Fruit fly (Drosophila melanogaster) whole organism, embryonic: ENCODE measurements around the gene Mlp84B.

Source experiments
- Adf1 ChIP-seq: fragments of 200-800 bp; sonication (Bioruptor generic); IDR thresholded peaks from 2 replicates; pipeline ENCODE4 v1.3.6; 2022; ENCODE audit warnings: missing biosample characterization, missing genetic modification characterization
- Aef1 ChIP-seq: fragments of 200-800 bp; sonication (Bioruptor generic); IDR thresholded peaks from 3 replicates; pipeline ENCODE4 v1.3.6; 2022; ENCODE audit warnings: missing biosample characterization, missing genetic modification characterization
- B-H2 ChIP-seq: fragments of 200-800 bp; sonication (Bioruptor generic); optimal IDR thresholded peaks from 2 replicates; lab custom pipeline; 2018; ENCODE audit warnings: missing biosample characterization, mild to moderate bottlenecking, missing genetic modification characterization
- Blimp-1 ChIP-seq: fragments of 200-800 bp; sonication (Bioruptor generic); optimal IDR thresholded peaks from 3 replicates; lab custom pipeline; 2018; ENCODE audit warnings: missing biosample characterization, missing genetic modification characterization, mild to moderate bottlenecking, moderate library complexity, missing genetic modification reagents
- CG10431 ChIP-seq: fragments of 200-800 bp; sonication (Bioruptor generic); optimal IDR thresholded peaks from 3 replicates; lab custom pipeline; 2018; ENCODE audit warnings: missing biosample characterization, mild to moderate bottlenecking, missing genetic modification characterization
- CG12104 ChIP-seq: fragments of 200-800 bp; sonication (Bioruptor generic); optimal IDR thresholded peaks from 3 replicates; lab custom pipeline; 2016; ENCODE audit warnings: missing biosample characterization, missing genetic modification characterization
- CG12155 ChIP-seq: fragments of 200-800 bp; sonication (Bioruptor generic); optimal IDR thresholded peaks from 3 replicates; lab custom pipeline; 2016; ENCODE audit warnings: missing biosample characterization, missing genetic modification characterization
- CG1603 ChIP-seq: fragments of 200-800 bp; sonication (Bioruptor generic); optimal IDR thresholded peaks from 2 replicates; lab custom pipeline; 2019; ENCODE audit warnings: missing biosample characterization, mild to moderate bottlenecking, missing genetic modification characterization, moderate library complexity
- CG18011 ChIP-seq: fragments of 200-800 bp; sonication (Bioruptor generic); optimal IDR thresholded peaks from 2 replicates; lab custom pipeline; 2017; ENCODE audit warnings: missing biosample characterization, missing genetic modification characterization, mild to moderate bottlenecking, moderate library complexity, missing genotype
- CG31388 ChIP-seq: fragments of 200-800 bp; sonication (Bioruptor generic); optimal IDR thresholded peaks from 2 replicates; lab custom pipeline; 2016; ENCODE audit warnings: missing biosample characterization, missing genetic modification characterization
- CG4282 ChIP-seq: fragments of 200-800 bp; sonication (Bioruptor generic); optimal IDR thresholded peaks from 2 replicates; lab custom pipeline; 2016; ENCODE audit warnings: missing biosample characterization, missing genetic modification characterization
- CG4617 ChIP-seq: fragments of 200-800 bp; sonication (Bioruptor generic); optimal IDR thresholded peaks from 3 replicates; lab custom pipeline; 2016; ENCODE audit warnings: missing biosample characterization, missing genetic modification characterization, borderline replicate concordance
- CG6813 ChIP-seq: fragments of 200-800 bp; sonication (Bioruptor generic); optimal IDR thresholded peaks from 2 replicates; lab custom pipeline; 2017; ENCODE audit warnings: missing biosample characterization, missing genetic modification characterization, mild to moderate bottlenecking, moderate library complexity, missing genetic modification reagents
- CG7786 ChIP-seq: fragments of 200-800 bp; sonication (Bioruptor generic); optimal IDR thresholded peaks from 2 replicates; lab custom pipeline; 2016; ENCODE audit warnings: missing biosample characterization, missing genetic modification characterization
- CG7928 ChIP-seq: fragments of 200-800 bp; sonication (Bioruptor generic); optimal IDR thresholded peaks from 2 replicates; lab custom pipeline; 2017; ENCODE audit warnings: missing biosample characterization, mild to moderate bottlenecking, missing genetic modification characterization
- CG8478 ChIP-seq: fragments of >200 bp; optimal IDR thresholded peaks from 2 replicates; lab custom pipeline; 2018
- CG9437 ChIP-seq: fragments of 200-800 bp; sonication (Bioruptor generic); optimal IDR thresholded peaks from 2 replicates; lab custom pipeline; 2018; ENCODE audit warnings: missing biosample characterization, mild to moderate bottlenecking, missing genetic modification characterization
- CG9797 ChIP-seq: fragments of 200-800 bp; sonication (Bioruptor generic); optimal IDR thresholded peaks from 3 replicates; lab custom pipeline; 2018; ENCODE audit warnings: missing biosample characterization, mild to moderate bottlenecking, missing genetic modification characterization
- CG9932 ChIP-seq: fragments of 200-800 bp; sonication (Bioruptor generic); IDR thresholded peaks from 2 replicates; pipeline ENCODE4 v1.3.6; 2022; ENCODE audit warnings: missing biosample characterization, missing genetic modification characterization
- CTCF ChIP-seq: fragments of 200-800 bp; sonication (Bioruptor generic); optimal IDR thresholded peaks from 2 replicates; lab custom pipeline; 2017; ENCODE audit warnings: missing biosample characterization, mild to moderate bottlenecking, missing genetic modification characterization, moderate library complexity
- Dref ChIP-seq: fragments of 200-800 bp; sonication (Bioruptor generic); IDR thresholded peaks from 2 replicates; pipeline ENCODE4 v1.3.6; 2022; ENCODE audit warnings: missing biosample characterization, missing genetic modification characterization
- E2f2 ChIP-seq: fragments of 200-800 bp; sonication (Bioruptor generic); IDR thresholded peaks from 2 replicates; pipeline ENCODE4 v1.3.6; 2022; ENCODE audit warnings: missing biosample characterization, missing genetic modification characterization
- GATAe ChIP-seq: fragments of 200-800 bp; sonication (Bioruptor generic); conservative IDR thresholded peaks from 2 replicates; pipeline ENCODE4 v1.3.6; 2022; ENCODE audit warnings: missing biosample characterization, missing genetic modification characterization
- Gsc ChIP-seq: fragments of 200-800 bp; sonication (Bioruptor generic); IDR thresholded peaks from 2 replicates; pipeline ENCODE4 v1.3.6; 2022; ENCODE audit warnings: missing biosample characterization, missing genetic modification characterization
- HmgZ ChIP-seq: fragments of 200-800 bp; sonication (Bioruptor generic); optimal IDR thresholded peaks from 2 replicates; lab custom pipeline; 2018; ENCODE audit warnings: missing biosample characterization, mild to moderate bottlenecking, missing genetic modification characterization
- NFAT ChIP-seq: fragments of 200-800 bp; sonication (Bioruptor generic); IDR thresholded peaks from 2 replicates; pipeline ENCODE4 v1.3.6; 2022; ENCODE audit warnings: missing biosample characterization, missing genetic modification characterization
- Nf-YA ChIP-seq: fragments of 200-800 bp; sonication (Bioruptor generic); IDR thresholded peaks from 2 replicates; pipeline ENCODE4 v1.3.6; 2022; ENCODE audit warnings: missing biosample characterization, missing genetic modification characterization
- Optix ChIP-seq: fragments of 200-800 bp; sonication (Bioruptor generic); IDR thresholded peaks from 3 replicates; pipeline ENCODE4 v1.3.6; 2022; ENCODE audit warnings: missing biosample characterization, missing genetic modification characterization
- Pdp1 ChIP-seq, 2 experiments: fragments of 200-800 bp; sonication (Bioruptor generic); optimal IDR thresholded peaks; 3 replicates each; lab custom pipeline; 2016; ENCODE audit warnings: missing biosample characterization in 2 of 2, missing genetic modification characterization in 2 of 2, mild to moderate bottlenecking in 1 of 2, moderate library complexity in 1 of 2
- Poxn ChIP-seq: fragments of 200-800 bp; sonication (Bioruptor generic); IDR thresholded peaks from 2 replicates; pipeline ENCODE4 v1.3.6; 2022; ENCODE audit warnings: missing biosample characterization, missing genetic modification characterization
- Rfx ChIP-seq: fragments of 200-800 bp; sonication (Bioruptor generic); IDR thresholded peaks from 2 replicates; pipeline ENCODE4 v1.3.6; 2022; ENCODE audit warnings: missing biosample characterization, missing genetic modification characterization
- Usf ChIP-seq: fragments of 200-800 bp; sonication (Bioruptor generic); optimal IDR thresholded peaks from 2 replicates; lab custom pipeline; 2017; ENCODE audit warnings: missing genotype, missing biosample characterization, missing genetic modification characterization
- al ChIP-seq: fragments of 200-800 bp; sonication (Bioruptor generic); IDR thresholded peaks from 2 replicates; pipeline ENCODE4 v1.3.6; 2022; ENCODE audit warnings: missing biosample characterization, missing genetic modification characterization
- bab2 ChIP-seq: fragments of 200-800 bp; sonication (Bioruptor generic); optimal IDR thresholded peaks from 2 replicates; lab custom pipeline; 2016; ENCODE audit warnings: missing biosample characterization, missing genetic modification characterization
- bbx ChIP-seq: fragments of 200-800 bp; sonication (Bioruptor generic); IDR thresholded peaks from 2 replicates; pipeline ENCODE4 v1.3.6; 2022; ENCODE audit warnings: missing biosample characterization, missing genetic modification characterization; ENCODE audit not compliant: partially characterized antibody
- chinmo ChIP-seq: fragments of 200-800 bp; sonication (Bioruptor generic); IDR thresholded peaks from 4 replicates; pipeline ENCODE4 v1.3.6; 2022; ENCODE audit warnings: missing biosample characterization, missing genetic modification characterization; ENCODE audit not compliant: partially characterized antibody
- exex ChIP-seq: fragments of 200-800 bp; sonication (Bioruptor generic); optimal IDR thresholded peaks from 4 replicates; lab custom pipeline; 2018; ENCODE audit warnings: missing biosample characterization, mild to moderate bottlenecking, missing genetic modification characterization, moderate library complexity
- fru ChIP-seq: fragments of >200 bp; optimal IDR thresholded peaks from 2 replicates; lab custom pipeline; 2017
- ftz-f1 ChIP-seq: fragments of 200-800 bp; sonication (Bioruptor generic); optimal IDR thresholded peaks from 2 replicates; lab custom pipeline; 2016; ENCODE audit warnings: missing biosample characterization, missing genetic modification characterization
- grau ChIP-seq: fragments of 200-800 bp; optimal IDR thresholded peaks from 3 replicates; lab custom pipeline; 2019; ENCODE audit warnings: missing biosample characterization, mild to moderate bottlenecking, missing genetic modification characterization, moderate library complexity
- knrl ChIP-seq: fragments of 200-800 bp; sonication (Bioruptor generic); IDR thresholded peaks from 3 replicates; pipeline ENCODE4 v1.3.6; 2022; ENCODE audit warnings: missing biosample characterization, missing genetic modification characterization; ENCODE audit not compliant: partially characterized antibody
- maf-S ChIP-seq: fragments of 200-800 bp; sonication (Bioruptor generic); optimal IDR thresholded peaks from 2 replicates; lab custom pipeline; 2016; ENCODE audit warnings: missing biosample characterization, missing genetic modification characterization
- onecut ChIP-seq: fragments of 200-800 bp; sonication (Bioruptor generic); IDR thresholded peaks from 2 replicates; pipeline ENCODE4 v1.3.6; 2022; ENCODE audit warnings: missing biosample characterization, missing genetic modification characterization
- row ChIP-seq: fragments of 200-800 bp; sonication (Bioruptor generic); IDR thresholded peaks from 3 replicates; pipeline ENCODE4 v1.3.6; 2022; ENCODE audit warnings: missing biosample characterization, missing genetic modification characterization
- sd ChIP-seq: fragments of 200-800 bp; sonication (Bioruptor generic); optimal IDR thresholded peaks from 3 replicates; lab custom pipeline; 2018; ENCODE audit warnings: missing biosample characterization, mild to moderate bottlenecking, missing genetic modification characterization, moderate library complexity
- sens-2 ChIP-seq: fragments of 200-800 bp; sonication (Bioruptor generic); IDR thresholded peaks from 2 replicates; pipeline ENCODE4 v1.3.6; 2022; ENCODE audit warnings: missing biosample characterization, missing genetic modification characterization
- slp2 ChIP-seq: fragments of 200-800 bp; sonication (Bioruptor generic); optimal IDR thresholded peaks from 2 replicates; lab custom pipeline; 2016; ENCODE audit warnings: missing biosample characterization, missing genetic modification characterization
- unpg ChIP-seq: fragments of 200-800 bp; sonication (Bioruptor generic); optimal IDR thresholded peaks from 3 replicates; lab custom pipeline; 2018; ENCODE audit warnings: missing biosample characterization, mild to moderate bottlenecking, missing genetic modification characterization, moderate library complexity
- vnd ChIP-seq: fragments of 200-800 bp; sonication (Bioruptor generic); IDR thresholded peaks from 3 replicates; pipeline ENCODE4 v1.3.6; 2022; ENCODE audit warnings: missing biosample characterization, missing genetic modification characterization; ENCODE audit not compliant: partially characterized antibody
- zfh1 ChIP-seq: fragments of 200-800 bp; sonication (Bioruptor generic); IDR thresholded peaks from 3 replicates; pipeline ENCODE4 v1.3.6; 2022; ENCODE audit warnings: missing biosample characterization, missing genetic modification characterization

Mlp84B gene

dm6 chr3R:7089522-7090336 is 27.8 kb downstream of the Mlp84B start (continued):
- TF ChIP-seq Gsc (GFP tag; lab: Robert Waterston, UW) (no peak), NFAT (GFP tag; lab: Robert Waterston, UW) (no peak), CG12155 (no peak), sd (tag; lab: Kevin White, UChicago) (peak; percentile 34), Usf (GFP tag; lab: Kevin White, UChicago) (no peak), GATAe (no peak), CG4282 (GFP tag; lab: Kevin White, UChicago) (no peak), vnd (GFP tag; lab: Robert Waterston, UW) (no peak), CG7786 (GFP tag; lab: Kevin White, UChicago) (no peak), knrl (GFP tag; lab: Robert Waterston, UW) (no peak), CG12104 (no peak), CG8478 (lab: Kevin White, UChicago) (no peak), CG9797 (GFP tag; lab: Kevin White, UChicago) (no peak), Adf1 (GFP tag; lab: Robert Waterston, UW) (no peak), grau (tag; lab: Kevin White, UChicago) (no peak), bab2 (GFP tag; lab: Kevin White, UChicago) (no peak), Pdp1 (GFP tag; optimal IDR thresholded peaks at IDR 0.05; lab: Kevin White, UChicago) (no peak), maf-S (GFP tag; lab: Kevin White, UChicago) (no peak)

DNA sequence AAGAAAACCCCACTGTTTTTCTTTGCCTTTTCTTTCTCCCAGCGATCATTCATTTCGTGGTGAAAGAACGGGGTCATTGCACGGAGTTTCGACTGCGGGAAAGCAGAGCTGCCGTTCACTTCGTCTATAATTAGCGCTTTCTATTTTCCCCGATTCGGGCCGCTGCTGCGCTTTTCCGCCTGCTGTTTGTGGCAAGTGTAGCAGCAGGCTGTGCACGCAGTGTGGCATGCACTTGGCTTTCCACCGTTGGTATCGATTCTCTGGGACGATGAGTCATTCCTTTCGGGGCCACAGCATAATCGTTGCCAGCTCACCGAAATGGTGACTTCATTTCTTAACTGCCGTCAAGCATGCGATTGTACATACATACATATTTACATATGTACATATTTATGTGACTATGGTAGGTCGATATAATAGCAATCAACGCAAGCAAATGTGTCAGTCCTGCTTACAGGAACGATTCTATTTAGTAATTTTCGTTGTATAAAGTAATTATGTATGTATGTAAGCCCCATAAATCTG is 28.6 kb downstream of the Mlp84B start:
- TF ChIP-seq bbx (GFP tag; lab: Robert Waterston, UW) (peak; percentile 62), slp2 (GFP tag; lab: Kevin White, UChicago) (no peak), E2f2 (GFP tag; lab: Robert Waterston, UW) (no peak), HmgZ (tag; lab: Kevin White, UChicago) (no peak), fru (lab: Kevin White, UChicago) (no peak), CG9932 (GFP tag; lab: Robert Waterston, UW) (peak; percentile 34; the same call in 1 of the 2 replicates), unpg (no peak), Aef1 (GFP tag; lab: Robert Waterston, UW) (no peak), Blimp-1 (GFP tag; lab: Kevin White, UChicago) (no peak), Nf-YA (no peak), ftz-f1 (GFP tag; lab: Kevin White, UChicago) (no peak), CTCF (GFP tag; lab: Kevin White, UChicago) (no peak), zfh1 (GFP tag; lab: Robert Waterston, UW) (no peak), B-H2 (no peak), Poxn (GFP tag; lab: Robert Waterston, UW) (no peak), CG18011 (GFP tag; lab: Kevin White, UChicago) (no peak), row (GFP tag; lab: Robert Waterston, UW) (no peak), Optix (GFP tag; lab: Robert Waterston, UW) (no peak), Pdp1 (GFP tag; optimal IDR thresholded peaks at IDR 0.05; lab: Kevin White, UChicago) (peak in 1 of 2 experiments; percentile 22), chinmo (GFP tag; lab: Robert Waterston, UW) (no peak), sens-2 (GFP tag; lab: Robert Waterston, UW) (no peak), CG7928 (GFP tag; lab: Kevin White, UChicago) (no peak), CG31388 (GFP tag; lab: Kevin White, UChicago) (no peak), CG10431 (GFP tag; lab: Kevin White, UChicago) (no peak), Dref (no peak), exex (peak; percentile 54), onecut (GFP tag; lab: Robert Waterston, UW) (peak; percentile 70), al (GFP tag; lab: Robert Waterston, UW) (no peak), CG6813 (GFP tag; lab: Kevin White, UChicago) (no peak), CG9437 (GFP tag; lab: Kevin White, UChicago) (no peak), CG4617 (no peak), Rfx (GFP tag; lab: Robert Waterston, UW) (0 out of 2 replicates have a peak, but pooled peaks have one; percentile 8), CG1603 (tag; lab: Kevin White, UChicago) (no peak), GATAe (no peak)
